Worm (Caenorhabditis elegans): ENCODE results near the gene cblc-1.

DNA sequence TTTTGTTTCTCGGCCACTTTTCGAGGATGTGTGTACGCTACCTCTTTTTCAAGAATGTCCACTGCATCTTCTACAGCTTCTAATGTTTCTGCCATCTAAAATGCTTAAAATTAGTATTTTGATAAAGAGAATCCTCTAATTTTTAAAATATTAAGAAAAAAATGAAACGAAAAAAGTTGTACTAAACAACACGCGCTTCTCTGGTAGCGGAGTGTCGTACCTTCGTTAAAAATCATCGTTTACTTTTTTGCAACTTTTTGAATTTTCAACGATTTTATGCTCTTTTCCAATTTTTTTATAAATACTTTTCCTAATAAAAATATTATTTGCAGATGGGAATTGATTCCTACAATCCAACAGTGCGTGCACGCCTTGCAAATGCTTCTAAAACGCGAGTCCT, 4.7 kb upstream of the cblc-1 start, which contains the start of the genes gldi-11 and ZK546.2:
- TF ChIP-seq lin-13 (GFP tag; optimal IDR thresholded peaks at IDR 0.05): no peak
- no peak for TF ChIP-seq mdl-1 (tag; optimal IDR thresholded peaks at IDR 0.05)
- no peak for TF ChIP-seq ama-1 (optimal IDR thresholded peaks at IDR 0.05)
- no peak for TF ChIP-seq aly-2 (tag; optimal IDR thresholded peaks at IDR 0.05)
- TF ChIP-seq C04F5.9 (tag; optimal IDR thresholded peaks at IDR 0.05): no peak

All from whole organism, L1 larva.